Worm (Caenorhabditis elegans) whole organism, young adult: ENCODE results near the gene F56D6.13.

Source experiments
- T07F8.4 ChIP-seq: sonication (generic microtip); optimal IDR thresholded peaks from 2 replicates; lab custom pipeline; 2016; ENCODE audit warnings: mild to moderate bottlenecking, missing genetic modification characterization, moderate library complexity, missing compliant biosample characterization
- dpl-1 ChIP-seq: fragments of 150-350 bp; optimal IDR thresholded peaks from 2 replicates; lab custom pipeline; 2014; ENCODE audit warnings: missing biosample characterization, missing genetic modification reagents, missing genetic modification characterization
- gei-17 ChIP-seq: fragments of 200-800 bp; sonication (Bioruptor generic); optimal IDR thresholded peaks from 2 replicates; lab custom pipeline; 2018; ENCODE audit warnings: mild to moderate bottlenecking, missing genetic modification characterization, missing compliant biosample characterization
- lin-26 ChIP-seq: fragments of 200-800 bp; sonication (Bioruptor generic); IDR thresholded peaks from 2 replicates; pipeline ENCODE4 v1.3.6; 2022; ENCODE audit warnings: missing genetic modification reagents, missing genetic modification characterization, missing compliant biosample characterization
- lin-35 ChIP-seq, 3 experiments: fragments of 150-350 bp in 2 of 3; sonication (generic microtip) in 1 of 3; optimal IDR thresholded peaks; 2 replicates each; lab custom pipeline; 2014 to 2018; ENCODE audit warnings: missing biosample characterization in 3 of 3, missing genetic modification characterization in 3 of 3, missing genetic modification reagents in 3 of 3
- lsl-1 ChIP-seq: fragments of 200-800 bp; sonication (Bioruptor generic); optimal IDR thresholded peaks from 2 replicates; lab custom pipeline; 2018; ENCODE audit warnings: mild to moderate bottlenecking, missing genetic modification characterization, moderate library complexity, missing compliant biosample characterization
- nhr-90 ChIP-seq: sonication (generic microtip); optimal IDR thresholded peaks from 2 replicates; lab custom pipeline; 2016; ENCODE audit warnings: missing genotype, mild to moderate bottlenecking, missing genetic modification characterization, missing compliant biosample characterization
- pha-4 ChIP-seq: fragments of 150-350 bp; sonication (generic microtip); optimal IDR thresholded peaks from 2 replicates; lab custom pipeline; 2014; ENCODE audit warnings: missing biosample characterization, missing genetic modification reagents, missing genetic modification characterization
- unc-62 ChIP-seq: fragments of 150-350 bp; optimal IDR thresholded peaks from 2 replicates; lab custom pipeline; 2014; ENCODE audit warnings: missing biosample characterization, missing genetic modification reagents, missing genetic modification characterization
- ztf-18 ChIP-seq: sonication (generic microtip); optimal IDR thresholded peaks from 2 replicates; lab custom pipeline; 2016; ENCODE audit warnings: missing genotype, mild to moderate bottlenecking, missing genetic modification characterization, missing compliant biosample characterization

DNA sequence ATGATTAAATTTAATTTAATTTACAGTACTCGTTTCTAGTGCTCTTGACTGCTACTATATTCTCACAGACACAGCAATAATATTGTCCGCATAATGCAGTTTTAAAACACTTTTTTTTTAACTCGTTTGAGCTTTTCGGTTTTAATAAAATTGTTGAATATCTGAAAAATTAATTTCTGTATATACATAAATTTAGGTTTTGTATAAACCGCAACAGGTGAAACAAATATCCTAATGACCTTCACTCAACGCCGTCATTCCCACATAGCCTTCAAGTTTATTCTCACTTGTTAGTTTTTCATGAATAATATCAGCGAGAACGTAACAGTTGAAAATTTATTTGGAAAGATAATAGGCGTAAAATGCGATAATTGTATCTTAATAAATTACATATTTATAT is 10.3 kb downstream of the F56D6.13 start, which contains the start of gene srz-19:
- TF ChIP-seq gei-17 (GFP tag; lab: Kevin White, UChicago): no peak
- TF ChIP-seq pha-4 (tag; lab: Kevin White, UChicago): no peak
- no peak for TF ChIP-seq dpl-1 (GFP tag; lab: Kevin White, UChicago)
- no peak for TF ChIP-seq lin-26 (GFP tag; lab: Robert Waterston, UW)
- TF ChIP-seq lsl-1 (GFP tag; lab: Kevin White, UChicago): no peak
- no peak for TF ChIP-seq lin-35 (GFP tag; optimal IDR thresholded peaks at IDR 0.05; lab: Kevin White, UChicago)
- TF ChIP-seq unc-62 (GFP tag; lab: Kevin White, UChicago): no peak
- TF ChIP-seq nhr-90: no peak
- no peak for TF ChIP-seq ztf-18 (tag; lab: Kevin White, UChicago)
- TF ChIP-seq T07F8.4 (tag; lab: Kevin White, UChicago): no peak
